Fruit fly (Drosophila melanogaster) whole organism, pupa: ENCODE results near the gene Liprin-beta.
A peak's percentile ranks its signal among the peaks of the same experiment; 100 is the strongest.

Experiments used
- CG10348 ChIP-seq: fragments of 200-800 bp; sonication (Bioruptor generic); IDR thresholded peaks from 2 replicates; pipeline ENCODE4 v1.3.6; 2022; ENCODE audit warnings: missing biosample characterization, missing genetic modification characterization
- CG12605 ChIP-seq: fragments of 200-800 bp; sonication (Bioruptor generic); IDR thresholded peaks from 2 replicates; pipeline ENCODE4 v1.3.6; 2022; ENCODE audit warnings: missing biosample characterization, missing genetic modification characterization
- CG13204 ChIP-seq: fragments of 200-800 bp; sonication (Bioruptor generic); optimal IDR thresholded peaks from 2 replicates; lab custom pipeline; 2018; ENCODE audit warnings: missing biosample characterization, mild to moderate bottlenecking, missing genetic modification characterization, moderate library complexity
- CG14655 ChIP-seq: fragments of 200-800 bp; sonication (Bioruptor generic); optimal IDR thresholded peaks from 3 replicates; lab custom pipeline; 2017; ENCODE audit warnings: mild to moderate bottlenecking, missing biosample characterization, missing genetic modification reagents, missing genetic modification characterization
- CG15710 ChIP-seq: fragments of 200-800 bp; sonication (Bioruptor generic); optimal IDR thresholded peaks from 2 replicates; lab custom pipeline; 2018; ENCODE audit warnings: missing biosample characterization, mild to moderate bottlenecking, missing genetic modification characterization, moderate library complexity
- CG17806 ChIP-seq: fragments of 200-800 bp; sonication (Bioruptor generic); optimal IDR thresholded peaks from 2 replicates; lab custom pipeline; 2018; ENCODE audit warnings: missing biosample characterization, mild to moderate bottlenecking, missing genetic modification characterization, moderate library complexity
- CG32121 ChIP-seq: fragments of 200-800 bp; sonication (Bioruptor generic); IDR thresholded peaks from 2 replicates; pipeline ENCODE4 v1.3.6; 2022; ENCODE audit warnings: missing biosample characterization, missing genetic modification characterization
- CG34367 ChIP-seq: fragments of 200-800 bp; sonication (Bioruptor generic); optimal IDR thresholded peaks from 2 replicates; lab custom pipeline; 2018; ENCODE audit warnings: missing biosample characterization, mild to moderate bottlenecking, missing genetic modification characterization
- CG4496 ChIP-seq: fragments of 200-800 bp; sonication (Bioruptor generic); IDR thresholded peaks from 3 replicates; pipeline ENCODE4 v1.3.6; 2022; ENCODE audit warnings: missing biosample characterization, missing genetic modification characterization
- CG8159 ChIP-seq: fragments of 200-800 bp; sonication (Bioruptor generic); optimal IDR thresholded peaks from 3 replicates; lab custom pipeline; 2018; ENCODE audit warnings: missing biosample characterization, mild to moderate bottlenecking, missing genetic modification characterization, moderate library complexity
- CG8301 ChIP-seq: fragments of 200-800 bp; sonication (Bioruptor generic); optimal IDR thresholded peaks from 2 replicates; lab custom pipeline; 2018; ENCODE audit warnings: missing biosample characterization, mild to moderate bottlenecking, missing genetic modification characterization
- CG9948 ChIP-seq: fragments of 200-800 bp; sonication (Bioruptor generic); optimal IDR thresholded peaks from 2 replicates; lab custom pipeline; 2018; ENCODE audit warnings: missing biosample characterization, mild to moderate bottlenecking, missing genetic modification characterization, moderate library complexity
- D1 ChIP-seq: fragments of 200-800 bp; sonication (Bioruptor generic); optimal IDR thresholded peaks from 2 replicates; lab custom pipeline; 2018; ENCODE audit warnings: missing biosample characterization, mild to moderate bottlenecking, missing genetic modification characterization, moderate library complexity
- EcR ChIP-seq: fragments of 200-800 bp; sonication (Bioruptor generic); optimal IDR thresholded peaks from 3 replicates; lab custom pipeline; 2019; ENCODE audit warnings: missing biosample characterization, missing genetic modification characterization, mild to moderate bottlenecking, moderate library complexity, missing genetic modification reagents
- Ets98B ChIP-seq: fragments of 200-800 bp; sonication (Bioruptor generic); IDR thresholded peaks from 2 replicates; pipeline ENCODE4 v1.3.6; 2022; ENCODE audit warnings: missing biosample characterization, missing genetic modification characterization
- Pif1A ChIP-seq: fragments of 200-800 bp; sonication (Bioruptor generic); optimal IDR thresholded peaks from 3 replicates; lab custom pipeline; 2016; ENCODE audit warnings: missing biosample characterization, missing genetic modification characterization
- Pif1B ChIP-seq: fragments of 200-800 bp; sonication (Bioruptor generic); optimal IDR thresholded peaks from 3 replicates; lab custom pipeline; 2016; ENCODE audit warnings: missing biosample characterization, missing genetic modification characterization
- Snoo ChIP-seq: fragments of 200-800 bp; sonication (Bioruptor generic); optimal IDR thresholded peaks from 3 replicates; lab custom pipeline; 2017; ENCODE audit warnings: missing biosample characterization, mild to moderate bottlenecking, missing genetic modification characterization, inconsistent platforms
- fd96Ca ChIP-seq: fragments of 200-800 bp; sonication (Bioruptor generic); IDR thresholded peaks from 3 replicates; pipeline ENCODE4 v1.3.6; 2022; ENCODE audit warnings: missing biosample characterization, missing genetic modification characterization
- gl ChIP-seq: fragments of 200-800 bp; sonication (Bioruptor generic); optimal IDR thresholded peaks from 2 replicates; lab custom pipeline; 2018; ENCODE audit warnings: missing biosample characterization, mild to moderate bottlenecking, missing genetic modification characterization
- rn ChIP-seq: fragments of 200-800 bp; sonication (Bioruptor generic); IDR thresholded peaks from 2 replicates; pipeline ENCODE4 v1.3.6; 2022; ENCODE audit warnings: missing biosample characterization, missing genetic modification characterization

Liprin-beta gene

DNA sequence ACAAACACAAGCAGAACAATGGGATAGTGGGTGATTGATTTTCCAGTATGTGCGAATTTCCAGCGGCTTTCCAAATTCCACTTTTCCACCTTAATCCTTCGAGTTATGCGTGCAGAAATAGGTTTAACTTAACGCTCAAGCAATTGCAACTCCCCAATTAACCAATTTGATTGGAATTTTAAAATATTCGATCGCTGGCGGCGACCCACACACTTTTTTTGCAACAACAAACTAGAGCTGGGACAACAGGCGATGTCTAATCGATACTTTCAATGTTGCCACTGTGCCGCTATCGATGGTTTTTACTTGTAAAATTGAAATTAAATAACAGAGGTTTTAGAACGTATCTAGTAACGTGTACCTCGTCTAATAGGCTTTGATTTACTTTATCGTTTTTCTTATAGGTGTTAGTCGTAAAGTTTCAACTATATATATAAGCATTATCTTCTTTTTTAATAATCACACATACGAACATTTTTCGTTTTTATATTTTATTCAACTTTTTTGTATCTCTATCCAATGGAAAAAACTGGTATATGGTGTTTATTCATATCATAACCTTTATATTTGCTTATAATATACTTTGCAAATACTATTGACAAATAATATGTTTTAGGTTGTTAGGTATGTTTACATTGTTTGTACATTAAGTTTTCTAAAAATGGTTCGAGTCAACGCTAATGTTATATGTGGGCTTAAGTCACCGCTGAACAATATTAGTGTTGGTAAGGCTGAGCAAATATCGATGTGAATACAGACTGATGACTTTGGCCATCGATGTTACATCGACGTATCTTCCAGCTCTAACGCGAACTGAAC lies 26.8 kb upstream of the Liprin-beta start, which contains the start of the genes Abp1 and Tgi:
Gene Abp1 (minus strand): TSS at position 240 of the 819 bp plus-strand sequence.
Gene Tgi (plus strand): TSS at position 757 of the 819 bp plus-strand sequence.
- TF ChIP-seq CG8159 (tag; lab: Kevin White, UChicago) (no peak), CG10348 (GFP tag; lab: Robert Waterston, UW) (no peak), CG15710 (tag; lab: Kevin White, UChicago) (no peak), EcR (no peak), CG8301 (tag; lab: Kevin White, UChicago) (no peak), CG9948 (no peak), CG12605 (GFP tag; lab: Robert Waterston, UW) (no peak), Snoo (tag; lab: Kevin White, UChicago) (no peak), fd96Ca (GFP tag; lab: Robert Waterston, UW) (no peak), Ets98B (GFP tag; lab: Robert Waterston, UW) (no peak), CG17806 (no peak), CG32121 (no peak), Pif1A (GFP tag; lab: Kevin White, UChicago) (no peak), Pif1B (GFP tag; lab: Kevin White, UChicago) (no peak), CG4496 (no peak), D1 (no peak), gl (tag; lab: Kevin White, UChicago) (no peak), CG14655 (no peak), CG13204 (GFP tag; lab: Kevin White, UChicago) (no peak)

DNA sequence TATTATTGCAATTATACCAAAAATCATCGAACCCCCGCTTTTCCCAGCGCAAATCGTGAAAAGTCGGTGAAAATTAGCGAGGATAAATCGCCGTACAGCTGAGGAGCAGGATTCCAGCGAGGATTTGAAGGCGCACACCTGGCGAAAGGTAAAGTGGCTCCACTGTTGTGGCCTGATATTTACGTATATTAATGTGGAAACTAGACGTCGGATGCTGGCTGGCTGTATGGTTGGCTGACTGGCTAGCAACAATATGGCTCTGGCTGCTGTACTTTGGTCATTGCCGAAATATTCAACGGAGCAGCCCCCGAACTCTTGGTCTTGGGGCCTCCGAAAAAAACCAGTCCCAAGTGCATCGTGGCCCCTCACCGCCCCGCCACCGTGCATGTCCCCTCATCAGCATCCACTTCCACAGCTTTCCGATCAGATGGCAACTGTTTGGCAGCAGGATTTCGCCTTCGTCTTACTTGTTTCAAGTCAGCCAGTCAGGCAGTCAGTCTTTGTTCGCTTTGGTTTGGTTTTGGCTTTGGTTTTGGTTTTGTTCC lies 26.1 kb upstream of the Liprin-beta start:
- TF ChIP-seq gl (tag; lab: Kevin White, UChicago), result no peak
- TF ChIP-seq fd96Ca (GFP tag; lab: Robert Waterston, UW), result no peak
- no peak for TF ChIP-seq CG15710 (tag; lab: Kevin White, UChicago)
- no peak for TF ChIP-seq rn (GFP tag; lab: Robert Waterston, UW)
- peak; percentile 24 for TF ChIP-seq EcR
- peak; percentile 5 for TF ChIP-seq CG13204 (GFP tag; lab: Kevin White, UChicago)
- no peak for TF ChIP-seq Pif1B (GFP tag; lab: Kevin White, UChicago)
- peak; percentile 62; the same call in 2 of the 3 replicates for TF ChIP-seq CG4496
- TF ChIP-seq D1, result no peak
- peak; percentile 24; the same call in 1 of the 2 replicates for TF ChIP-seq CG32121
- TF ChIP-seq CG10348 (GFP tag; lab: Robert Waterston, UW), result no peak
- TF ChIP-seq CG12605 (GFP tag; lab: Robert Waterston, UW), result no peak
- TF ChIP-seq Snoo (tag; lab: Kevin White, UChicago), result no peak
- no peak for TF ChIP-seq Pif1A (GFP tag; lab: Kevin White, UChicago)
- peak; percentile 5 for TF ChIP-seq CG8301 (tag; lab: Kevin White, UChicago)
- TF ChIP-seq CG9948, result no peak
- TF ChIP-seq CG14655, result no peak
- no peak for TF ChIP-seq CG8159 (tag; lab: Kevin White, UChicago)
- TF ChIP-seq Ets98B (GFP tag; lab: Robert Waterston, UW), result peak; percentile 36; the same call in 1 of the 2 replicates
- no peak for TF ChIP-seq CG17806
- no peak for TF ChIP-seq CG34367 (tag; lab: Kevin White, UChicago)

DNA sequence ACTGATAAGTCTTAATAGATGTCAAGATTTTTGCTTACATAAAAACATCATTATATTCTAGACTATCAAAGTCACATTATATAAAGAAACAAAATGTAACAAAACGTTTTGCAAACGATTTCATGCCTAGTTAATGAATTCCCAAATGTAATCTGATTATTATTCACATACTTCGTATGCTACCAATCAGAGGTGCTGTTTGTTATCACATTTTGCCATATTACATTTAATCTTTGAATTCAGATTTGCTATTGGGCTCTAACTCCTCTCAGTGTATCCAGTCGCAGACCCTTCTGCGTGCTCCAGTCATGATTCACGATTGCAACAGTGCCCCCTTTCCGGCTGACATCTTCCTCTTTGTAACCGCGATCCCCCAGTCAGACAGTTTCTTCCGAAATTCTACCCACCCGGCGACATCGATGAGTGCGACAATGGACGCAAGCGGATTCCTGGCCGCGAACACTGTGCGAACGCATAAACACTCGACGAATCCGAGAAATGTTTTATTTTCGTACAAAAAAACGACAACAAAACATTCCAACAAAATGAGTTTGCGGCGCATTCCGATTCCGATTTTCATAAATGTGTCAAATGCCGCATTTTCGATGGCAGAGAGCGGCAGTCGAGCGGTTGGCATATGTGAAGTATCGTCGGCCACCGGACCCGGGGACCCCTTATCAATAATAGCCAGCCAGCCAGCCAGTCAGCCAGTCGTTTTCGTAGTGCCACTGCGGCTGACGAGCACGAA lies 24.8 kb upstream of the Liprin-beta start:
- no peak for TF ChIP-seq gl (tag; lab: Kevin White, UChicago)
- no peak for TF ChIP-seq Pif1B (GFP tag; lab: Kevin White, UChicago)
- TF ChIP-seq CG9948, result peak; percentile 6
- TF ChIP-seq CG10348 (GFP tag; lab: Robert Waterston, UW), result no peak
- TF ChIP-seq fd96Ca (GFP tag; lab: Robert Waterston, UW), result no peak
- peak; percentile 26; the same call in 1 of the 2 replicates for TF ChIP-seq CG32121
- peak; percentile 44 for TF ChIP-seq CG8159 (tag; lab: Kevin White, UChicago)
- no peak for TF ChIP-seq D1
- peak; percentile 34 for TF ChIP-seq CG14655
- peak; percentile 2 for TF ChIP-seq EcR
- TF ChIP-seq Snoo (tag; lab: Kevin White, UChicago), result peak; percentile 50
- peak; percentile 1 for TF ChIP-seq Pif1A (GFP tag; lab: Kevin White, UChicago)
- TF ChIP-seq CG12605 (GFP tag; lab: Robert Waterston, UW), result no peak
- TF ChIP-seq Ets98B (GFP tag; lab: Robert Waterston, UW), result peak; percentile 8; the same call in 1 of the 2 replicates
- TF ChIP-seq CG17806, result peak; percentile 26
- TF ChIP-seq CG15710 (tag; lab: Kevin White, UChicago), result peak; percentile 17
- no peak for TF ChIP-seq CG34367 (tag; lab: Kevin White, UChicago)
- peak; percentile 10 for TF ChIP-seq CG8301 (tag; lab: Kevin White, UChicago)
- TF ChIP-seq CG4496, result no peak
- no peak for TF ChIP-seq rn (GFP tag; lab: Robert Waterston, UW)
- TF ChIP-seq CG13204 (GFP tag; lab: Kevin White, UChicago), result peak; percentile 7
- TF ChIP-seq, all 21 proteins: peak for 12

DNA sequence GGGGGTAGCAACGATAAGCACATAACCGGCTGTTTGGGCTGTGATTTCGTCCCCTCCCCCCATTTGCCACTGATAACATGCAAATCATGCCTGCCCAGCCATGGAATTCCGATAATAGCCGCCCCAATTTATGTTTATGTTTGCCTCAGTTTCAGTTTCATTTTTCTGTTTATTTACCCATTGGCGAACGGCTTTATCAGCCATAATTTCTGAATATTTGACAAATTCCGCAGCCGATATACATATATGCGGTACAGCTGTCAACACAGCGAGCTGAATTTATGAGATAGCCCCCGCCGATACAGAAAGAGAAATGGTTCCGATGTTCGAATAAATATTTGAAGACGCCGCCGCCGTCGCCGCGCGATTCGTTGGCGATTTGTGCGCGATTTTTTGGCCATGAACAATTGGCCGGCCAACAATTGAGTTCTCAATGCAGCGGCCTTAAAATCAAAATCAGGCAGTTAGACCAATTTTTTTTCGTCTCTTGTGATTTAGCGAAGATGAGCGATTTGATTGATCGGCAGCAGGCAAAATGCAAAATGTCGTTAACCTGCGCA lies 23.8 kb upstream of the Liprin-beta start:
- TF ChIP-seq EcR, result no peak
- TF ChIP-seq CG9948, result no peak
- TF ChIP-seq Pif1B (GFP tag; lab: Kevin White, UChicago), result no peak
- TF ChIP-seq CG34367 (tag; lab: Kevin White, UChicago), result no peak
- TF ChIP-seq Pif1A (GFP tag; lab: Kevin White, UChicago), result no peak
- TF ChIP-seq CG8301 (tag; lab: Kevin White, UChicago), result no peak
